Worm (Caenorhabditis elegans): ENCODE data around the gene C30G7.2.

ce11 chrV:14945697-14946096 lies 9.0 kb downstream of the C30G7.2 start, which contains the start of gene C30G7.3:
- TF ChIP-seq him-1 (tag; optimal IDR thresholded peaks at IDR 0.05) (no peak), W03F9.2 (tag; optimal IDR thresholded peaks at IDR 0.05) (no peak)

Data from whole organism, L4/young adult.